Worm (Caenorhabditis elegans): ENCODE measurements around the gene npl-4.2.

- TF ChIP-seq pes-1 (GFP tag; IDR thresholded peaks at IDR 0.05), result no peak
- TF ChIP-seq ceh-13 (GFP tag; optimal IDR thresholded peaks at IDR 0.05), result no peak
- TF ChIP-seq ama-1 (optimal IDR thresholded peaks at IDR 0.05), result no peak
- no peak for TF ChIP-seq tbx-37 (GFP tag; conservative IDR thresholded peaks at IDR 0.05)
- TF ChIP-seq tra-4 (tag; optimal IDR thresholded peaks at IDR 0.05), result no peak
Measured at ce11 chrII:5604441-5604840, 18.2 kb upstream of the npl-4.2 start.

Data from whole organism, early embryonic.